Fruit fly (Drosophila melanogaster) whole organism, prepupa: ENCODE results near the gene Eig71Ec.

ENCODE experiments used
- CG11294 ChIP-seq: fragments of 200-800 bp; sonication (Bioruptor generic); IDR thresholded peaks from 2 replicates; pipeline ENCODE4 v1.3.6; 2022; ENCODE audit warnings: missing biosample characterization, missing genetic modification characterization
- CG11762 ChIP-seq: fragments of 200-800 bp; sonication (Bioruptor generic); optimal IDR thresholded peaks from 3 replicates; lab custom pipeline; 2016; ENCODE audit warnings: missing biosample characterization, missing genetic modification characterization; ENCODE audit not compliant: insufficient read depth
- CG11902 ChIP-seq: fragments of 200-800 bp; sonication (Bioruptor generic); optimal IDR thresholded peaks from 3 replicates; lab custom pipeline; 2016; ENCODE audit warnings: missing biosample characterization, missing genetic modification characterization
- CG1621 ChIP-seq: fragments of 200-800 bp; sonication (Bioruptor generic); optimal IDR thresholded peaks from 3 replicates; lab custom pipeline; 2018; ENCODE audit warnings: missing biosample characterization, mild to moderate bottlenecking, missing genetic modification characterization
- CG3032 ChIP-seq: fragments of 200-800 bp; optimal IDR thresholded peaks from 2 replicates; lab custom pipeline; 2019; ENCODE audit warnings: missing biosample characterization, mild to moderate bottlenecking, missing genetic modification characterization, moderate library complexity
- CG31627 ChIP-seq: fragments of 200-800 bp; sonication (Bioruptor generic); optimal IDR thresholded peaks from 3 replicates; lab custom pipeline; 2016; ENCODE audit warnings: missing biosample characterization, missing genetic modification characterization
- CG34406 ChIP-seq: fragments of 200-800 bp; sonication (Bioruptor generic); optimal IDR thresholded peaks from 3 replicates; lab custom pipeline; 2016; ENCODE audit warnings: missing biosample characterization, missing genetic modification characterization
- CG4318 ChIP-seq: fragments of 200-800 bp; sonication (Bioruptor generic); optimal IDR thresholded peaks from 3 replicates; lab custom pipeline; 2017; ENCODE audit warnings: missing biosample characterization, mild to moderate bottlenecking, missing genetic modification characterization
- CG6808 ChIP-seq: fragments of 200-800 bp; sonication (Bioruptor generic); optimal IDR thresholded peaks from 3 replicates; lab custom pipeline; 2017; ENCODE audit warnings: missing biosample characterization, missing genetic modification characterization, mild to moderate bottlenecking, moderate library complexity, missing genetic modification reagents
- CG6854 ChIP-seq: fragments of 200-800 bp; sonication (Bioruptor generic); optimal IDR thresholded peaks from 2 replicates; lab custom pipeline; 2017; ENCODE audit warnings: missing biosample characterization, mild to moderate bottlenecking, missing genetic modification characterization
- CG7368 ChIP-seq: fragments of 200-800 bp; sonication (Bioruptor generic); optimal IDR thresholded peaks from 3 replicates; lab custom pipeline; 2016; ENCODE audit warnings: missing biosample characterization, missing genetic modification characterization
- CG8119 ChIP-seq: fragments of 200-800 bp; sonication (Bioruptor generic); IDR thresholded peaks from 3 replicates; pipeline ENCODE4 v1.3.6; 2022; ENCODE audit warnings: missing biosample characterization, missing genetic modification characterization
- Eip75B ChIP-seq: fragments of 200-800 bp; sonication (Bioruptor generic); optimal IDR thresholded peaks from 3 replicates; lab custom pipeline; 2016; ENCODE audit warnings: missing biosample characterization, missing genetic modification characterization
- Eip78C ChIP-seq: fragments of 200-800 bp; sonication (Bioruptor generic); peaks from one replicate; lab custom pipeline; 2016; ENCODE audit warnings: missing biosample characterization, missing genetic modification characterization
- Hr39 ChIP-seq: fragments of 200-800 bp; sonication (Bioruptor generic); optimal IDR thresholded peaks from 2 replicates; lab custom pipeline; 2016; ENCODE audit warnings: missing biosample characterization, missing genetic modification characterization
- Met ChIP-seq: fragments of 200-800 bp; sonication (Bioruptor generic); optimal IDR thresholded peaks from 3 replicates; lab custom pipeline; 2016; ENCODE audit warnings: missing biosample characterization, missing genetic modification characterization
- Sox14 ChIP-seq: fragments of 200-800 bp; sonication (Bioruptor generic); optimal IDR thresholded peaks from 3 replicates; lab custom pipeline; 2016; ENCODE audit warnings: missing biosample characterization, missing genetic modification characterization
- achi ChIP-seq: fragments of 200-800 bp; sonication (Bioruptor generic); optimal IDR thresholded peaks from 3 replicates; lab custom pipeline; 2016; ENCODE audit warnings: missing biosample characterization, missing genetic modification characterization
- cyc ChIP-seq: fragments of 200-800 bp; sonication (Bioruptor generic); optimal IDR thresholded peaks from 3 replicates; lab custom pipeline; 2016; ENCODE audit warnings: missing biosample characterization, missing genetic modification characterization
- dsx ChIP-seq: fragments of 200-800 bp; optimal IDR thresholded peaks from 3 replicates; lab custom pipeline; 2019; ENCODE audit warnings: missing biosample characterization, mild to moderate bottlenecking, missing genetic modification characterization, moderate library complexity; ENCODE audit not compliant: poor library complexity, severe bottlenecking
- esn ChIP-seq: fragments of 200-800 bp; sonication (Bioruptor generic); optimal IDR thresholded peaks from 2 replicates; lab custom pipeline; 2016; ENCODE audit warnings: missing biosample characterization, mild to moderate bottlenecking, missing genetic modification characterization, moderate library complexity
- fd59A ChIP-seq: fragments of 200-800 bp; sonication (Bioruptor generic); optimal IDR thresholded peaks from 2 replicates; lab custom pipeline; 2017; ENCODE audit warnings: missing biosample characterization, mild to moderate bottlenecking, missing genetic modification characterization, missing genetic modification reagents
- lz ChIP-seq: fragments of 200-800 bp; sonication (Bioruptor generic); optimal IDR thresholded peaks from 3 replicates; lab custom pipeline; 2016; ENCODE audit warnings: missing biosample characterization, missing genetic modification characterization
- net ChIP-seq: fragments of 200-800 bp; sonication (Bioruptor generic); optimal IDR thresholded peaks from 3 replicates; lab custom pipeline; 2016; ENCODE audit warnings: missing biosample characterization, missing genetic modification characterization
- salr ChIP-seq, 2 experiments: fragments of 200-800 bp; sonication (Bioruptor generic); optimal IDR thresholded peaks; 3 replicates each; lab custom pipeline; 2016 to 2018; ENCODE audit warnings: missing biosample characterization in 2 of 2, missing genetic modification characterization in 2 of 2, mild to moderate bottlenecking in 1 of 2
- ss ChIP-seq, 2 experiments: fragments of 200-800 bp; sonication (Bioruptor generic); optimal IDR thresholded peaks; 2 replicates in 1 of 2; 3 replicates in 1 of 2; lab custom pipeline; 2017 to 2018; ENCODE audit warnings: mild to moderate bottlenecking in 2 of 2, missing biosample characterization in 2 of 2, missing genetic modification characterization in 2 of 2, moderate library complexity in 1 of 2

Eig71Ec gene

DNA sequence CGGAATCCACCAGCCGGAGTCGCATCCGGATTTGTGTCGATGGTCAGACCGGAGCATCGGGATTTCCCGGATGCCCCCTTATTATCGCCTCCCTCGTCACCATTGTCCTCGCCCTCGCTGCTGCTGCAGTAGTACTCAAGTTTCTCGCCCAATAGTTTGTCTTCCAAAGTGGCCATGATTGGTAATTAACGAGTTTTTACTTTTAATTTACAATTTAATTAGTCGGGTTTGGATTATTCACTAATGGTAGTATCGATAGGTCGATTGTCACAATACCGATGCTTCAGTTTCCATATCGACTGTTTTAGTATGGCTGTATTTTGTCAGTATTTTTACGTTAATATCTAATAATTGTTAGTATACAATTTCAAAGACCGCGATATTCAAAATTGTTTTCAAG, 41.9 kb downstream of the Eig71Ec start, which contains the start of gene CG7650:
Gene CG7650, minus strand, starts transcription at position 278 of the 400 bp plus-strand sequence.
- no peak for TF ChIP-seq CG11294 (GFP tag; lab: Robert Waterston, UW)
- TF ChIP-seq lz: no peak
- no peak for TF ChIP-seq CG6854 (GFP tag; lab: Kevin White, UChicago)
- TF ChIP-seq Eip75B (GFP tag; lab: Kevin White, UChicago): no peak
- TF ChIP-seq Met (GFP tag; lab: Kevin White, UChicago): no peak
- no peak for TF ChIP-seq cyc
- TF ChIP-seq CG34406 (GFP tag; lab: Kevin White, UChicago): no peak
- TF ChIP-seq fd59A (GFP tag; lab: Kevin White, UChicago): no peak
- no peak for TF ChIP-seq CG4318 (GFP tag; lab: Kevin White, UChicago)
- TF ChIP-seq Sox14 (GFP tag; lab: Kevin White, UChicago): peak; percentile 3
- TF ChIP-seq Eip78C: no peak
- TF ChIP-seq CG1621: peak; percentile 86

DNA sequence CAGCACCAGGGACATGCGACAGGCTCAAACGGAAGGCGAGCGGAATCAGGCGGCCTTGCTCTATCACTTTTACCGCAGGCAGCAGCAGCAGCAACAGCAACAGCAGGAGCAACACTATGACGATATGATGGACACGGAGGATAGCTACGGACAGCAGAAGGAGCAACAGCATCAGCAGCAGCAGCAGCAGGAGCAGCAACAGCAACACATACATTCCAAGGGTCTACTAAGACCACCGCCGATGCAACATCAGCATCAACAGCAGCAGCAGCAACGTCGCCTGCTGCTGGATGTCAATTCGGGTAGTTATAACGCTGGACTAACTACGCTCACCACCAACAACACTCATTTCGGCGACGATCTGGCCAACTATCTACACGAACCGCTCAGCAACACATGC, 47.1 kb downstream of the Eig71Ec start:
- TF ChIP-seq net (GFP tag; lab: Kevin White, UChicago): no peak
- TF ChIP-seq CG7368 (GFP tag; lab: Kevin White, UChicago): no peak
- TF ChIP-seq CG1621: no peak
- TF ChIP-seq CG31627 (GFP tag; lab: Kevin White, UChicago): no peak
- no peak for TF ChIP-seq CG11762 (GFP tag; lab: Kevin White, UChicago)
- no peak for TF ChIP-seq salr (GFP tag; optimal IDR thresholded peaks at IDR 0.05; lab: Kevin White, UChicago)
- TF ChIP-seq ss (GFP tag; optimal IDR thresholded peaks at IDR 0.05; lab: Kevin White, UChicago): no peak
- TF ChIP-seq CG8119 (GFP tag; lab: Robert Waterston, UW): no peak
- no peak for TF ChIP-seq cyc
- no peak for TF ChIP-seq CG11902 (GFP tag; lab: Kevin White, UChicago)
- no peak for TF ChIP-seq dsx (GFP tag; lab: Kevin White, UChicago)
- TF ChIP-seq CG6854 (GFP tag; lab: Kevin White, UChicago): no peak
- no peak for TF ChIP-seq CG3032 (tag; lab: Kevin White, UChicago)
- TF ChIP-seq CG4318 (GFP tag; lab: Kevin White, UChicago): no peak
- no peak for TF ChIP-seq achi (GFP tag; lab: Kevin White, UChicago)
- TF ChIP-seq Hr39: no peak
- no peak for TF ChIP-seq CG6808 (GFP tag; lab: Kevin White, UChicago)
- no peak for TF ChIP-seq CG34406 (GFP tag; lab: Kevin White, UChicago)
- no peak for TF ChIP-seq esn (GFP tag; lab: Kevin White, UChicago)
